Fruit fly (Drosophila melanogaster): ENCODE data around the gene CG1571.
A peak's percentile ranks its signal among the peaks of the same experiment; 100 is the strongest.

CG1571 gene

DNA sequence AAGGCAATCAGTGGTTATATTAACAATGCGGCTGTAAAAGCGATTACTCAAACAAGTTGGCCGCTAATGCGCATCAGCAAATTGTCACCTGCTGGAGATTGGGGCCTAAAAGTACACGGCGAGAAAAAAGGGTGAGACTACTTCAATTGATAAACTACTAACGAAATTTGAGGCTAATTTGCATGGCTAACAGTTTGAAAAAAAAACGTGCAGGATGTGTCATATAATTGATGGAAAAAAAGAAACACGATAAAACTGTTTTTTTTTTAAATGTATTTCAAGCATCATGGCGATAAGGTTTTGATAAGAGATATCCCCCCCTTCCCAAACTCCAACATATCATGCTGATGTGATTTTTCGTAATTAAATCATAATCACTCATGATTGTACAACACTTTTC lies 37.0 kb downstream of the CG1571 start (continued):
- TF ChIP-seq tap (tag; optimal IDR thresholded peaks at IDR 0.05) (no peak), CG30431 (GFP tag; optimal IDR thresholded peaks at IDR 0.05) (no peak), cad (GFP tag; optimal IDR thresholded peaks at IDR 0.05) (no peak), MBD-R2 (GFP tag; IDR thresholded peaks at IDR 0.05) (peak; percentile 29; the same call in 1 of the 2 replicates), nmo (GFP tag; optimal IDR thresholded peaks at IDR 0.05) (peak; percentile 4), btn (GFP tag; optimal IDR thresholded peaks at IDR 0.05) (no peak), Tbp (GFP tag; optimal IDR thresholded peaks at IDR 0.05) (no peak), ATbp (GFP tag; optimal IDR thresholded peaks at IDR 0.05) (no peak)

DNA sequence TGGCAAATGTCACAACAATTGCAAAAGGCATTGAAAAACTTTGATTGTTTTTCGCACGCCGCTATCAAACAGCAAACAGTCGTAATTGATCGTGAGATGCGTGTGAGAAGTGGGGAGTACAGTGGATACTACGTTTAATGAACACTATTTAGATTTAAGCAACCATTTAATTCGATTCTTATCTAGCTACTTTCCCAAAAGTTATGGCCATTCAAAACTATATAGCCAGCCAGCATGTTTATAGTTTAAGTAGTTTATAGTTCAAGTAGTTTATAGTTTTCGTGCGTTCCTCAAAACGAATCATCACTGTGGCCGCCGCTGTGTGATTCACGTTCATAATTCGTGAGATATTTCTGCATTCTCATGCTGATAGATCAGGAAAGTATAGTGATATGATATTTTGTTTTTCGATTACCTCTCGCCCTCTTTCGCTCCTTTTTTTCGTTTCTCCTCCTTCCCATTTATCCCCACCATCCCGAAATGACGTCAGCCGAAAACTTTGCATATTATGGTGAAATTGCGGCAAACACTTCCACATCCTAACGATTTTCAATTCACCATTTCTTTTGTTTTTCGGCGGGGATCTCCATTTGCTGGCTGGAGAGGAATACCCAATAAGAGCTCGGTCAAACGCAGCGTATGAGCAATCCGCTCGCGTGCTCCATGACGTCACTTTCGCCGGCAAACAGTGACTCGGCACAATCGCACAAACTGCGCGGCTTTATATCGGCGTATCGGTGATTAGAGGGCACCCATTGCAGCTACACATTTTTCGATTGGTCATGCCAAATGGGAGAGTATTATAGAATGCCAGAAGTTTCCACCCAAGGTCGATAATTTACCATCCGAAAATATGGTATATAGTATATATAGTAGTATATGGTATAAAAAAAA lies 38.0 kb downstream of the CG1571 start:
- TF ChIP-seq row (GFP tag; IDR thresholded peaks at IDR 0.05) = peak; percentile 85
- TF ChIP-seq Gug (GFP tag; IDR thresholded peaks at IDR 0.05) = peak; percentile 58; the same call in 2 of the 4 replicates
- peak; percentile 60 for TF ChIP-seq B-H2 (GFP tag; optimal IDR thresholded peaks at IDR 0.05)
- TF ChIP-seq CG1792 (GFP tag; optimal IDR thresholded peaks at IDR 0.05) = peak; percentile 63
- TF ChIP-seq CrebB (tag; optimal IDR thresholded peaks at IDR 0.05) = peak; percentile 51
- TF ChIP-seq dysf (GFP tag; IDR thresholded peaks at IDR 0.05) = peak; percentile 74
- TF ChIP-seq CG2202 (tag; optimal IDR thresholded peaks at IDR 0.05) = no peak
- TF ChIP-seq D19B (GFP tag; optimal IDR thresholded peaks at IDR 0.05) = peak; percentile 20
- TF ChIP-seq CG3847 (GFP tag; IDR thresholded peaks at IDR 0.05) = peak; percentile 43; the same call in 1 of the 2 replicates
- peak; percentile 23 for TF ChIP-seq Chrac-16 (GFP tag; optimal IDR thresholded peaks at IDR 0.05)
- peak; percentile 14 for TF ChIP-seq Deaf1 (tag; optimal IDR thresholded peaks at IDR 0.05)
- no peak for TF ChIP-seq Sin3A (optimal IDR thresholded peaks at IDR 0.05)
- TF ChIP-seq CG9727 (GFP tag; optimal IDR thresholded peaks at IDR 0.05) = peak; percentile 44
- TF ChIP-seq CG17829 (tag; optimal IDR thresholded peaks at IDR 0.05) = peak; percentile 29
- peak; percentile 58; the same call in 1 of the 2 replicates for TF ChIP-seq gsb (GFP tag; IDR thresholded peaks at IDR 0.05)
- no peak for TF ChIP-seq inv (GFP tag; IDR thresholded peaks at IDR 0.05; ENCODE audit: partially characterized antibody)
- TF ChIP-seq slou (GFP tag; optimal IDR thresholded peaks at IDR 0.05) = no peak
- no peak for TF ChIP-seq pan (optimal IDR thresholded peaks at IDR 0.05)
- peak in 1 of 2 experiments; percentile 68 for TF ChIP-seq pan (GFP tag; optimal IDR thresholded peaks at IDR 0.05 in 1 of 2, IDR thresholded peaks at IDR 0.05 in 1 of 2)
- TF ChIP-seq CoRest (tag; optimal IDR thresholded peaks at IDR 0.05) = peak; percentile 70
- TF ChIP-seq crc (GFP tag; optimal IDR thresholded peaks at IDR 0.05) = no peak
- TF ChIP-seq tup (GFP tag; optimal IDR thresholded peaks at IDR 0.05) = peak; percentile 6
- TF ChIP-seq Bteb2 (GFP tag; optimal IDR thresholded peaks at IDR 0.05) = peak; percentile 49
- TF ChIP-seq CG17385 (GFP tag; optimal IDR thresholded peaks at IDR 0.05) = peak; percentile 55
- peak; percentile 82 for TF ChIP-seq Fer3 (tag; optimal IDR thresholded peaks at IDR 0.05)
- no peak for TF ChIP-seq hth (optimal IDR thresholded peaks at IDR 0.05)
- peak; percentile 44 for TF ChIP-seq bcd (GFP tag; optimal IDR thresholded peaks at IDR 0.05)
- peak; percentile 44 for TF ChIP-seq CG10209 (GFP tag; optimal IDR thresholded peaks at IDR 0.05)
- no peak for TF ChIP-seq wor (GFP tag; IDR thresholded peaks at IDR 0.05)
- no peak for TF ChIP-seq Asciz (GFP tag; optimal IDR thresholded peaks at IDR 0.05)
- TF ChIP-seq gcm2 (GFP tag; optimal IDR thresholded peaks at IDR 0.05) = no peak
- peak; percentile 56 for TF ChIP-seq ind (GFP tag; optimal IDR thresholded peaks at IDR 0.05)
- peak; percentile 36 for TF ChIP-seq CG8944 (GFP tag; optimal IDR thresholded peaks at IDR 0.05)
- TF ChIP-seq al (GFP tag; IDR thresholded peaks at IDR 0.05) = peak; percentile 63; the same call in 1 of the 2 replicates
- TF ChIP-seq z (GFP tag; IDR thresholded peaks at IDR 0.05) = no peak
- TF ChIP-seq peb (GFP tag; IDR thresholded peaks at IDR 0.05) = no peak
- TF ChIP-seq nmo (GFP tag; optimal IDR thresholded peaks at IDR 0.05) = peak; percentile 16
- no peak for TF ChIP-seq CTCF (GFP tag; optimal IDR thresholded peaks at IDR 0.05)
- no peak for TF ChIP-seq CG4707 (GFP tag; optimal IDR thresholded peaks at IDR 0.05)
- TF ChIP-seq fd96Cb (tag; optimal IDR thresholded peaks at IDR 0.05) = peak; percentile 7
- TF ChIP-seq prd (optimal IDR thresholded peaks at IDR 0.05) = no peak
- peak; percentile 47; the same call in 2 of the 3 replicates for TF ChIP-seq prd (GFP tag; IDR thresholded peaks at IDR 0.05)
- no peak for TF ChIP-seq vnd (GFP tag; IDR thresholded peaks at IDR 0.05; ENCODE audit: partially characterized antibody)
